Fruit fly (Drosophila melanogaster): ENCODE data around the gene CG13473.

Gene CG13473

DNA sequence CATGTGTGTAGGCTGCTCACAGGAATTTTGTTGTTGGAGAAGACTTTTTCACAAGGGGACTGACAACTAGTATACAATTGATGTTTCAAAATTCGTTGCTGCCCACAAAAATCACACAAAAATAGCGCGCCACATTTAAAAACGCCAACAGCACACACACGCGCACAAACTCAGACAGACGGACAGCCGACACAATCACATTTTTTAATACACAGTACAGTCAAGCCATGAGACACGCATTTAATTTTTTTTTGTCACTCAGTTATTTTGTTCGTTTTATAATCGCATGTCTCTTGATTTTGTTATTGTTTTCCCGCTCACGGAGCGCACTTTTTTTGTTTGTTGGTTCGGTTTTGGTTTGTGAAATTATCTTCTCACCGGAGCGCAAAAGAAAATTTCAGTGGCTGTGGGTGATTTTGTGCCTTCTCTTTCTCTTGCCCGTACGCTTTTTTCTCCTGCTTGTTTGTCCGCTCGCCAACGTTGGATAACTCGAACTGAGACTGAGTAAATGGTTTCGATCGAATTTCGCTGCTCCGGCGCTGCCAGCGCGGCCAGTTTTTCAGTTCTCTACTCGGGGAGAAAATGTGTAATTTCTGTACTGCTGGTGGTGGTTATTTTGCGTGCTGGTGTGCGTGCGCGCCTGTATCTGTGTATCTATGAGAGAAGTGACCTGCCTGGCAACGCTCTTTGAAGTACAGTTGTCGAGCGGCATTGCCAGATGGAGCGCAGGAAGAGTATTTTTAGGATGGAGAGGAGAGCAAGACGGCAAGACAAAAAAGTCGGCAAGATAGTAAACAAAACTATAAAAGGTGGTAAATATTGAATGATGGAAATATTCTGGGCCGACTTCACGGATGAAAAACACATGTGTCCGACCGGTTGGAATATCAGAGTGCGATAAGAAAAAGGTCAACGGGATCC lies 29.2 kb downstream of the CG13473 start, which contains the start of gene CG42507 (continued):
- TF ChIP-seq HLH54F (GFP tag; optimal IDR thresholded peaks at IDR 0.05), result peak; percentile 19
- peak; percentile 33 for TF ChIP-seq dm (GFP tag; optimal IDR thresholded peaks at IDR 0.05)
- peak; percentile 95 for TF ChIP-seq kni (GFP tag; optimal IDR thresholded peaks at IDR 0.05)
- no peak for TF ChIP-seq ssp (GFP tag; IDR thresholded peaks at IDR 0.05)
- TF ChIP-seq Adf1 (GFP tag; IDR thresholded peaks at IDR 0.05), result peak; percentile 83
- TF ChIP-seq Nf-YA (GFP tag; IDR thresholded peaks at IDR 0.05), result 0 out of 2 replicates have a peak, but pooled peaks have one; percentile 20
- TF ChIP-seq CG9932 (GFP tag; IDR thresholded peaks at IDR 0.05), result peak; percentile 49
- TF ChIP-seq Dbx (GFP tag; IDR thresholded peaks at IDR 0.05), result peak; percentile 67; the same call in 2 of the 3 replicates
- TF ChIP-seq CG6791 (GFP tag; IDR thresholded peaks at IDR 0.05; ENCODE audit: partially characterized antibody), result no peak
- TF ChIP-seq Kr (GFP tag; optimal IDR thresholded peaks at IDR 0.05), result peak; percentile 77
- TF ChIP-seq Mrtf (GFP tag; IDR thresholded peaks at IDR 0.05), result no peak
- peak; percentile 20; the same call in 1 of the 2 replicates for TF ChIP-seq rib (GFP tag; IDR thresholded peaks at IDR 0.05)
- peak; percentile 71; the same call in 2 of the 3 replicates for TF ChIP-seq ci (GFP tag; IDR thresholded peaks at IDR 0.05)
- no peak for TF ChIP-seq CG14965 (GFP tag; optimal IDR thresholded peaks at IDR 0.05; ENCODE audit: borderline replicate concordance)
- peak; percentile 87 for TF ChIP-seq CG10543 (GFP tag; optimal IDR thresholded peaks at IDR 0.05)
- peak in 1 of 2 experiments; percentile 82 for TF ChIP-seq tll (GFP tag; optimal IDR thresholded peaks at IDR 0.05)
- peak; percentile 39 for TF ChIP-seq CG1603 (tag; optimal IDR thresholded peaks at IDR 0.05)
- TF ChIP-seq ato (GFP tag; IDR thresholded peaks at IDR 0.05; ENCODE audit: partially characterized antibody), result no peak
- TF ChIP-seq hkb (optimal IDR thresholded peaks at IDR 0.05), result no peak
- TF ChIP-seq hkb (GFP tag; IDR thresholded peaks at IDR 0.05), result peak; percentile 32; the same call in 1 of the 2 replicates
- no peak for TF ChIP-seq HmgD (GFP tag; optimal IDR thresholded peaks at IDR 0.05)
- TF ChIP-seq knrl (GFP tag; IDR thresholded peaks at IDR 0.05; ENCODE audit: partially characterized antibody), result no peak
- TF ChIP-seq CG6854 (GFP tag; optimal IDR thresholded peaks at IDR 0.05), result no peak
- no peak for TF ChIP-seq nau (GFP tag; optimal IDR thresholded peaks at IDR 0.05)
- TF ChIP-seq HLH4C (GFP tag; IDR thresholded peaks at IDR 0.05; ENCODE audit: partially characterized antibody), result no peak
- peak; percentile 5 for TF ChIP-seq Nf-YB (GFP tag; optimal IDR thresholded peaks at IDR 0.05)
- TF ChIP-seq CG8944 (GFP tag; optimal IDR thresholded peaks at IDR 0.05), result no peak
- TF ChIP-seq klu (GFP tag; IDR thresholded peaks at IDR 0.05), result no peak
- TF ChIP-seq CG31224 (GFP tag; IDR thresholded peaks at IDR 0.05), result peak; percentile 41; the same call in 1 of the 2 replicates
- peak; percentile 80 for TF ChIP-seq kah (GFP tag; optimal IDR thresholded peaks at IDR 0.05)
- TF ChIP-seq CG4707 (GFP tag; optimal IDR thresholded peaks at IDR 0.05), result peak; percentile 46
- peak; percentile 58 for TF ChIP-seq Neu2 (GFP tag; optimal IDR thresholded peaks at IDR 0.05; ENCODE audit: borderline replicate concordance)
- TF ChIP-seq CG17829 (tag; optimal IDR thresholded peaks at IDR 0.05), result peak; percentile 25
- TF ChIP-seq bab2 (GFP tag; optimal IDR thresholded peaks at IDR 0.05), result peak; percentile 28
- peak; percentile 31 for TF ChIP-seq CG2116 (GFP tag; optimal IDR thresholded peaks at IDR 0.05)
- TF ChIP-seq ham (GFP tag; IDR thresholded peaks at IDR 0.05), result no peak
- no peak for TF ChIP-seq salm (tag; optimal IDR thresholded peaks at IDR 0.05)
- TF ChIP-seq Sry-δ (GFP tag; optimal IDR thresholded peaks at IDR 0.05), result no peak
- no peak for TF ChIP-seq ind (GFP tag; optimal IDR thresholded peaks at IDR 0.05)
- TF ChIP-seq insv (GFP tag; optimal IDR thresholded peaks at IDR 0.05), result peak in 1 of 2 experiments; percentile 73
- TF ChIP-seq CG4360 (GFP tag; IDR thresholded peaks at IDR 0.05), result no peak; the same call in 1 of the 2 replicates
- TF ChIP-seq CG18599 (GFP tag; optimal IDR thresholded peaks at IDR 0.05), result peak; percentile 66
- TF ChIP-seq CG2120 (GFP tag; optimal IDR thresholded peaks at IDR 0.05), result peak; percentile 37
- peak; percentile 64 for TF ChIP-seq Rfx (GFP tag; IDR thresholded peaks at IDR 0.05)
- no peak for TF ChIP-seq Bteb2 (GFP tag; optimal IDR thresholded peaks at IDR 0.05)
- TF ChIP-seq Ets65A (GFP tag), result no peak
- no peak for TF ChIP-seq Max (GFP tag; optimal IDR thresholded peaks at IDR 0.05)
- no peak for TF ChIP-seq CG6272 (GFP tag; IDR thresholded peaks at IDR 0.05)
- no peak for TF ChIP-seq CG11456 (GFP tag; IDR thresholded peaks at IDR 0.05)
